Fruit fly (Drosophila melanogaster) Kc167 (cell line): ENCODE measurements around the gene CG3868.

Experiments
- Myc ChIP-seq: fragments of >200 bp; optimal IDR thresholded peaks from 2 replicates; lab custom pipeline; 2017; ENCODE audit warnings: missing external identifiers
- Sin3A ChIP-seq: fragments of >200 bp; optimal IDR thresholded peaks from 2 replicates; lab custom pipeline; 2018; ENCODE audit warnings: missing external identifiers
- insv ChIP-seq: fragments of >200 bp; optimal IDR thresholded peaks from 3 replicates; lab custom pipeline; 2018; ENCODE audit warnings: missing external identifiers
- psq ChIP-seq: fragments of >200 bp; optimal IDR thresholded peaks from 2 replicates; lab custom pipeline; 2017; ENCODE audit warnings: missing external identifiers
- ttk ChIP-seq: sonication (Bioruptor generic); optimal IDR thresholded peaks from 2 replicates; lab custom pipeline; 2017; ENCODE audit warnings: missing external identifiers

- TF ChIP-seq Sin3A, result no peak
- no peak for TF ChIP-seq ttk
- TF ChIP-seq psq (lab: Kevin White, UChicago), result no peak
- TF ChIP-seq insv (lab: Kevin White, UChicago), result no peak
- TF ChIP-seq Myc (lab: Kevin White, UChicago), result no peak
Measured at dm6 chr3L:14432252-14432651, 29.7 kb upstream of the CG3868 start.
